Worm (Caenorhabditis elegans) whole organism, L3 larva: Measurements from ENCODE around the gene F19F10.1.

Experiments used
- hmg-11 ChIP-seq: sonication (generic microtip); optimal IDR thresholded peaks from 2 replicates; lab custom pipeline; 2016; ENCODE audit warnings: missing genetic modification characterization, missing compliant biosample characterization
- lin-39 ChIP-seq: fragments of 150-350 bp; optimal IDR thresholded peaks from 2 replicates; lab custom pipeline; 2018; ENCODE audit warnings: missing biosample characterization, missing genetic modification reagents, missing genetic modification characterization
- nfya-1 ChIP-seq: sonication (generic microtip); optimal IDR thresholded peaks from 2 replicates; lab custom pipeline; 2017; ENCODE audit warnings: missing genetic modification characterization, mild to moderate bottlenecking, missing compliant biosample characterization, antibody characterized with exemption, moderate library complexity; ENCODE audit not compliant: insufficient read depth
- nhr-11 ChIP-seq: fragments of 150-350 bp; optimal IDR thresholded peaks from 2 replicates; lab custom pipeline; 2014; ENCODE audit warnings: missing biosample characterization, missing genetic modification characterization
- snpc-4 ChIP-seq: fragments of 150-350 bp; optimal IDR thresholded peaks from 2 replicates; lab custom pipeline; 2014; ENCODE audit warnings: missing biosample characterization, missing genetic modification characterization

DNA sequence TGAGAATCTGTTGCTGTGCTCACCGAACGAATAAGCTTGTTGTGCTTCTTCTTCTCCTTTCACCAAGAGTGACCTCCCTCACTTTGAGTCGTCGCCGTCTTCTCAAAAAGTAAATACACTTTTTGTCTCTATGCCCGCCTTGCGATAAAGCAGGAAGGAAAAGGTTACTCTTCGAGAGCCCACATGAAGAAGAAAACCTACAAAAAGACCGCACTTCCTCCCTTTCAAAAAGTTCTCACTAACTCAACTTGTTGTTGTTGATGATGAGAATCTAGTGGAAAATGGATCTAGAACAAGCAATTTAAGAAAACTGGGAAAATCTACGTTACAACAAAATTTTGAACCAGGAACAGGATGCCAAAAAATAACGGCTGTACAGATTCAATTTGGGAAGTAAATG, 27.4 kb downstream of the F19F10.1 start, which contains the start of gene C50E3.6:
- TF ChIP-seq lin-39 (tag; lab: Kevin White, UChicago) (no peak), snpc-4 (no peak), hmg-11 (tag; lab: Kevin White, UChicago) (no peak), nhr-11 (tag; lab: Kevin White, UChicago) (no peak), nfya-1 (tag; lab: Kevin White, UChicago) (no peak)
